Fruit fly (Drosophila melanogaster): Measurements from ENCODE around the gene CG6865.

The CG6865 gene

dm6 chr3L:18895079-18895478, 31.6 kb downstream of the CG6865 start (continued):
- no peak for TF ChIP-seq hkb (optimal IDR thresholded peaks at IDR 0.05)
- TF ChIP-seq hkb (GFP tag; IDR thresholded peaks at IDR 0.05): 0 out of 2 replicates have a peak, but pooled peaks have one; percentile 16
- peak; percentile 80 for TF ChIP-seq sug (tag; optimal IDR thresholded peaks at IDR 0.05)

- TF ChIP-seq Hsf (GFP tag; optimal IDR thresholded peaks at IDR 0.05) (no peak), CG33213 (GFP tag; optimal IDR thresholded peaks at IDR 0.05) (no peak), sug (tag; optimal IDR thresholded peaks at IDR 0.05) (peak; percentile 29), fd102C (GFP tag; optimal IDR thresholded peaks at IDR 0.05) (no peak), Hey (tag; optimal IDR thresholded peaks at IDR 0.05) (no peak), CG4617 (GFP tag; optimal IDR thresholded peaks at IDR 0.05; ENCODE audit: borderline replicate concordance) (no peak), Bdp1 (GFP tag; optimal IDR thresholded peaks at IDR 0.05) (peak; percentile 81), CG18619 (GFP tag; optimal IDR thresholded peaks at IDR 0.05) (no peak), p53 (GFP tag; optimal IDR thresholded peaks at IDR 0.05) (no peak), Doc2 (GFP tag; IDR thresholded peaks at IDR 0.05) (no peak), CG1602 (GFP tag; optimal IDR thresholded peaks at IDR 0.05) (no peak), CG10543 (GFP tag; optimal IDR thresholded peaks at IDR 0.05) (peak; percentile 40), CG2199 (GFP tag; IDR thresholded peaks at IDR 0.05) (0 out of 3 replicates have a peak, but pooled peaks have one; percentile 15), sd (tag; optimal IDR thresholded peaks at IDR 0.05) (no peak), crc (GFP tag; optimal IDR thresholded peaks at IDR 0.05) (no peak), CG6254 (GFP tag; optimal IDR thresholded peaks at IDR 0.05) (peak; percentile 13), Blimp-1 (GFP tag; optimal IDR thresholded peaks at IDR 0.05) (no peak), CG12155 (GFP tag; optimal IDR thresholded peaks at IDR 0.05) (no peak), bowl (GFP tag; IDR thresholded peaks at IDR 0.05) (no peak), CG2678 (tag; optimal IDR thresholded peaks at IDR 0.05) (no peak), emc (GFP tag; optimal IDR thresholded peaks at IDR 0.05) (no peak), ci (GFP tag; IDR thresholded peaks at IDR 0.05) (peak; percentile 23; the same call in 1 of the 3 replicates), CG11085 (GFP tag; IDR thresholded peaks at IDR 0.05) (0 out of 2 replicates have a peak, but pooled peaks have one; percentile 7), kni (GFP tag; optimal IDR thresholded peaks at IDR 0.05) (peak; percentile 40), Fer2 (tag; optimal IDR thresholded peaks at IDR 0.05) (no peak), lilli (GFP tag; optimal IDR thresholded peaks at IDR 0.05) (peak; percentile 17), Dad (GFP tag; optimal IDR thresholded peaks at IDR 0.05) (no peak), bbx (GFP tag; IDR thresholded peaks at IDR 0.05; ENCODE audit: partially characterized antibody) (peak; percentile 49), cad (GFP tag; optimal IDR thresholded peaks at IDR 0.05) (peak; percentile 26), CG13894 (tag; optimal IDR thresholded peaks at IDR 0.05) (peak; percentile 37), CG6791 (GFP tag; IDR thresholded peaks at IDR 0.05; ENCODE audit: partially characterized antibody) (0 out of 3 replicates have a peak, but pooled peaks have one; percentile 19), pros (GFP tag; optimal IDR thresholded peaks at IDR 0.05) (peak; percentile 8), chinmo (GFP tag; IDR thresholded peaks at IDR 0.05; ENCODE audit: partially characterized antibody) (peak; percentile 58; the same call in 1 of the 4 replicates), CG18476 (GFP tag; optimal IDR thresholded peaks at IDR 0.05) (no peak), ttk (GFP tag; IDR thresholded peaks at IDR 0.05) (no peak), Dip2 (GFP tag; IDR thresholded peaks at IDR 0.05) (no peak), CG16863 (GFP tag; optimal IDR thresholded peaks at IDR 0.05) (no peak), sr (GFP tag; IDR thresholded peaks at IDR 0.05) (peak; percentile 65; the same call in 2 of the 3 replicates), bcd (GFP tag; optimal IDR thresholded peaks at IDR 0.05) (no peak), CG15514 (GFP tag; optimal IDR thresholded peaks at IDR 0.05) (no peak), tup (GFP tag; optimal IDR thresholded peaks at IDR 0.05) (no peak), E2f2 (GFP tag; IDR thresholded peaks at IDR 0.05) (0 out of 2 replicates have a peak, but pooled peaks have one; percentile 8), Atf6 (GFP tag; IDR thresholded peaks at IDR 0.05) (0 out of 2 replicates have a peak, but pooled peaks have one; percentile 25), CG11560 (tag; IDR thresholded peaks at IDR 0.05) (no peak), CG8290 (GFP tag; optimal IDR thresholded peaks at IDR 0.05) (no peak), CG8290 (tag; optimal IDR thresholded peaks at IDR 0.05) (peak in 1 of 2 experiments; percentile 34)
Observed at dm6 chr3L:18896297-18896863, 32.9 kb downstream of the CG6865 start.
